Worm (Caenorhabditis elegans): Measurements from ENCODE around the gene F14F9.3.

Gene F14F9.3

DNA sequence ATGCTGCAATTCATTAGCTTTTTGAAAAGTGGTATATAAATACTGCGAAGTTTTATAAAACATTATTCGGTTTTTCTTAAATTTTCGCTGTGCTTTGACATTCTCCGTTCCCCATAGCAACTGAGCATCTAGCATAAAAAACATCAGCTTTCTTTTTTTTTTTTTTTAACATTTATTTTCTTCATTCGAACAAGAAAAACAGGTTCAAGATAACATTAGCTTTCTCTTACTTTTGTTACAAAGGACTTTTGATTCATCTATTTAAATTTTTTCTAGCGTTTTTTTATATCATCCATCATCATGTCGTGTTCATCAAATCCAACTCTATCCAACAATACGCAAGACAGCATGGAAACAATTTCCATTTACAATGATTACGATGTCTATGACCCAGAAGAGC, at the start of gene F14F9.3:
TSS of gene F14F9.3 (plus strand) at position 301 of the 400 bp plus-strand sequence.
- TF ChIP-seq ceh-13 (GFP tag; optimal IDR thresholded peaks at IDR 0.05): no peak
- TF ChIP-seq flt-1 (GFP tag; IDR thresholded peaks at IDR 0.05): no peak
- no peak for TF ChIP-seq tbx-11 (GFP tag; IDR thresholded peaks at IDR 0.05)
- TF ChIP-seq hmg-4 (GFP tag; optimal IDR thresholded peaks at IDR 0.05): no peak
- no peak for TF ChIP-seq ama-1 (optimal IDR thresholded peaks at IDR 0.05)
- no peak for TF ChIP-seq F13C5.2 (tag; optimal IDR thresholded peaks at IDR 0.05)
- no peak for TF ChIP-seq sea-1 (GFP tag; conservative IDR thresholded peaks at IDR 0.05)
- no peak for TF ChIP-seq ceh-36 (tag; optimal IDR thresholded peaks at IDR 0.05)

DNA sequence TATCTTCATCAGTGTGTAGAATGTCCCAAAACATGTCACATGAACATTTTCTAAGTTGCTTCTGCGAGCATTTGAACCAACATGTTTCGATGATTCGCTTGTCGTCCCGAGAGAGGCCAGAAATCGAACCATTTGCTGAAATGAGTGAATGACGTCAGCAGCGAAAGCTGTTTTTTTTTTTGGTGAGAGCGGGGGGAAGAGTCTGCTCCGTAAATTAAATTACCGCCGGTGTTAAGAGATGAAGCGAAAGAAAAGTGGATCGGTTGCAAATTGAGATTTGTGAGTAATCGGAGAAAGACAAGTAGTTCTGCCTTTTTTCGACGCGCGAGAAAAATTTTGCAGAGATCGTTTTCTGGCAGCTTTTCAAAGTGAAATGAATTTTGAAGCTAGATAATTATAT, 49.7 kb upstream of the F14F9.3 start:
- TF ChIP-seq hmbx-1 (tag; optimal IDR thresholded peaks at IDR 0.05) (no peak), hmg-4 (GFP tag; optimal IDR thresholded peaks at IDR 0.05) (no peak), scrt-1 (GFP tag; IDR thresholded peaks at IDR 0.05) (no peak), sea-1 (GFP tag; conservative IDR thresholded peaks at IDR 0.05) (no peak), ceh-13 (GFP tag; optimal IDR thresholded peaks at IDR 0.05) (no peak), aly-1 (tag; optimal IDR thresholded peaks at IDR 0.05) (no peak), tbx-11 (GFP tag; IDR thresholded peaks at IDR 0.05) (no peak), tbx-37 (GFP tag; conservative IDR thresholded peaks at IDR 0.05) (no peak), pes-1 (GFP tag; IDR thresholded peaks at IDR 0.05) (no peak), hnd-1 (tag; optimal IDR thresholded peaks at IDR 0.05) (no peak), flt-1 (GFP tag; IDR thresholded peaks at IDR 0.05) (no peak), tra-4 (tag; optimal IDR thresholded peaks at IDR 0.05) (no peak), F13C5.2 (tag; optimal IDR thresholded peaks at IDR 0.05) (no peak), B0310.2 (tag; optimal IDR thresholded peaks at IDR 0.05) (no peak), ceh-36 (tag; optimal IDR thresholded peaks at IDR 0.05) (no peak)

ce11 chrV:5089497-5090134, 48.4 kb upstream of the F14F9.3 start, which contains the start of gene glb-32:
glb-32 (minus strand) TSS chrV:5089547.
- no peak for TF ChIP-seq hnd-1 (tag; optimal IDR thresholded peaks at IDR 0.05)
- TF ChIP-seq ets-7 (tag; optimal IDR thresholded peaks at IDR 0.05): no peak
- TF ChIP-seq aly-1 (tag; optimal IDR thresholded peaks at IDR 0.05): no peak
- TF ChIP-seq scrt-1 (GFP tag; IDR thresholded peaks at IDR 0.05): no peak
- TF ChIP-seq ama-1 (optimal IDR thresholded peaks at IDR 0.05): no peak
- TF ChIP-seq tra-4 (tag; optimal IDR thresholded peaks at IDR 0.05): no peak
- TF ChIP-seq flt-1 (GFP tag; IDR thresholded peaks at IDR 0.05): no peak
- no peak for TF ChIP-seq sea-1 (GFP tag; conservative IDR thresholded peaks at IDR 0.05)
- no peak for TF ChIP-seq tbx-37 (GFP tag; conservative IDR thresholded peaks at IDR 0.05)
- no peak for TF ChIP-seq tbx-11 (GFP tag; IDR thresholded peaks at IDR 0.05)
- no peak for TF ChIP-seq B0310.2 (tag; optimal IDR thresholded peaks at IDR 0.05)
- TF ChIP-seq ceh-36 (tag; optimal IDR thresholded peaks at IDR 0.05): no peak
- TF ChIP-seq F13C5.2 (tag; optimal IDR thresholded peaks at IDR 0.05): no peak

DNA sequence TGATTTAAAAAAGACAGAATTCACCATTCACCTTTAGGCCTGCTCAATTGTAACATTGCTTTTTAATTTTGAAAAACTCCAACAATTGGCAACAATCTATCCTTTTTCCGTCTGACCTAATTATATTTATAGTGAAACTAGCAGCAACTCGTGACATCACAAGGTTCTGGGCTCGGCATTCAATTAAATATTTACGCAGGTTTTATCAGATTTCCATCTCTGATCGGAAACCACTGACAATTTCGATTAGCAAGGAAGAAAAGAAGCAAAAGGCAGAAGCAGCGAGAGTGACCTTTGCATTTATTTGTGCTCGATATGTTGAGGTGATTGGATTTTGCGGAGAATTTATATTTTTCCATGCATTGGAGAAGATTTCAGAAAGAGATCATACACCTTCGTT, 47.6 kb upstream of the F14F9.3 start:
- no peak for TF ChIP-seq tbx-37 (GFP tag; conservative IDR thresholded peaks at IDR 0.05)

ce11 chrV:5097035-5097434, 41.0 kb upstream of the F14F9.3 start, which contains the start of gene C04F5.2:
C04F5.2 (minus strand) TSS chrV:5097135.
- TF ChIP-seq hmg-4 (GFP tag; optimal IDR thresholded peaks at IDR 0.05) (no peak), scrt-1 (GFP tag; IDR thresholded peaks at IDR 0.05) (no peak), ets-7 (tag; optimal IDR thresholded peaks at IDR 0.05) (no peak), ceh-13 (GFP tag; optimal IDR thresholded peaks at IDR 0.05) (no peak), tra-4 (tag; optimal IDR thresholded peaks at IDR 0.05) (no peak), flt-1 (GFP tag; IDR thresholded peaks at IDR 0.05) (no peak), ceh-36 (tag; optimal IDR thresholded peaks at IDR 0.05) (no peak), aly-1 (tag; optimal IDR thresholded peaks at IDR 0.05) (no peak), tbx-37 (GFP tag; conservative IDR thresholded peaks at IDR 0.05) (no peak), B0310.2 (tag; optimal IDR thresholded peaks at IDR 0.05) (no peak), F13C5.2 (tag; optimal IDR thresholded peaks at IDR 0.05) (no peak), sea-1 (GFP tag; conservative IDR thresholded peaks at IDR 0.05) (no peak), hnd-1 (tag; optimal IDR thresholded peaks at IDR 0.05) (no peak), pes-1 (GFP tag; IDR thresholded peaks at IDR 0.05) (no peak), tbx-11 (GFP tag; IDR thresholded peaks at IDR 0.05) (no peak), ama-1 (optimal IDR thresholded peaks at IDR 0.05) (no peak), hmbx-1 (tag; optimal IDR thresholded peaks at IDR 0.05) (no peak)

DNA sequence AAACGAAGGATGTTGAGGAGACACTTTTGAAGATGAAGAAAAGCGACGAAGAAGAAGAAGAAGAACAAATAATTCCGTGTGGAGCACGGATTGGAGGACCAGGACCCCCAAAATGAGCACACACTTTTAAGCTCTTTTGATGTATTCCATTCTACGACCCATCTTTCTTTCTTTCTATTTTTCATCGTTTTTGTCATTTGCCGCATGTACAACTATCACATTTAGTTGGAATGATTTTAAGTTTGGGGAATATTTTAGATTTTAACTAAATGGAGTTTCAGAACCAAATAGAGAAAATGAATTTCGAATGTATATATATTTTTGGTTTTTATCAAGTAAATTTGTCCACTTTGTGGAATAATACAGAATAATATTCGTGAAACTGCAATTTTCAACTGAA, 39.1 kb upstream of the F14F9.3 start, which contains the start of gene unc-46:
TSS of gene unc-46 (minus strand) at position 101 of the 400 bp plus-strand sequence.
- TF ChIP-seq hmg-4 (GFP tag; optimal IDR thresholded peaks at IDR 0.05): no peak
- TF ChIP-seq aly-1 (tag; optimal IDR thresholded peaks at IDR 0.05): no peak
- TF ChIP-seq ceh-13 (GFP tag; optimal IDR thresholded peaks at IDR 0.05): no peak
- no peak for TF ChIP-seq hnd-1 (tag; optimal IDR thresholded peaks at IDR 0.05)
- no peak for TF ChIP-seq ama-1 (optimal IDR thresholded peaks at IDR 0.05)
- TF ChIP-seq tbx-11 (GFP tag; IDR thresholded peaks at IDR 0.05): no peak
- no peak for TF ChIP-seq B0310.2 (tag; optimal IDR thresholded peaks at IDR 0.05)
- TF ChIP-seq ets-7 (tag; optimal IDR thresholded peaks at IDR 0.05): no peak
- no peak for TF ChIP-seq ceh-36 (tag; optimal IDR thresholded peaks at IDR 0.05)
- TF ChIP-seq hmbx-1 (tag; optimal IDR thresholded peaks at IDR 0.05): no peak
- no peak for TF ChIP-seq tra-4 (tag; optimal IDR thresholded peaks at IDR 0.05)
- TF ChIP-seq flt-1 (GFP tag; IDR thresholded peaks at IDR 0.05): no peak
- TF ChIP-seq tbx-37 (GFP tag; conservative IDR thresholded peaks at IDR 0.05): no peak
- no peak for TF ChIP-seq pes-1 (GFP tag; IDR thresholded peaks at IDR 0.05)
- TF ChIP-seq scrt-1 (GFP tag; IDR thresholded peaks at IDR 0.05): no peak

DNA sequence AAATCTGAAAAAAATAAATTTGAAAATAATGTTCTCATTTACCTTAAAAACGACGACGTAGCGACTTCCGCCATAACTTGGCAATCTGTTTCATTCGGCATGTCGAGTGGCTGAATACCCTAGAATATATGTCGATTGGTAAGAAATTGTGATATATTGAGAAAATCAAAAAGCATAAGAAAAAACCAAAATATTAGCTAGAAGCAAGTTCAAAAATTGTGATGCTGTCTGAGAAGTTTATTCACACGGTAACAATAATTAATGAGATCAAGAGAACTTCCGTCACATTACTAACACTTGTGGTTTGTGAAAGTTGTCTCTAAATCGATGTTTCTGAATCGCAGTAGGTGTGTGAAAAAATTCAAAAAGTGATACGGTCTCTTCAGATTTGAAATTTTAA, 36.0 kb upstream of the F14F9.3 start, which contains the start of gene srab-1:
TSS of gene srab-1 (minus strand) at position 101 of the 400 bp plus-strand sequence.
- no peak for TF ChIP-seq ceh-36 (tag; optimal IDR thresholded peaks at IDR 0.05)
- no peak for TF ChIP-seq hnd-1 (tag; optimal IDR thresholded peaks at IDR 0.05)
- TF ChIP-seq scrt-1 (GFP tag; IDR thresholded peaks at IDR 0.05): no peak
- no peak for TF ChIP-seq ceh-13 (GFP tag; optimal IDR thresholded peaks at IDR 0.05)
- TF ChIP-seq hmg-4 (GFP tag; optimal IDR thresholded peaks at IDR 0.05): no peak
- no peak for TF ChIP-seq flt-1 (GFP tag; IDR thresholded peaks at IDR 0.05)
- TF ChIP-seq ets-7 (tag; optimal IDR thresholded peaks at IDR 0.05): no peak
- no peak for TF ChIP-seq tbx-11 (GFP tag; IDR thresholded peaks at IDR 0.05)
- TF ChIP-seq tbx-37 (GFP tag; conservative IDR thresholded peaks at IDR 0.05): no peak
- TF ChIP-seq aly-1 (tag; optimal IDR thresholded peaks at IDR 0.05): no peak
- TF ChIP-seq F13C5.2 (tag; optimal IDR thresholded peaks at IDR 0.05): no peak
- no peak for TF ChIP-seq ama-1 (optimal IDR thresholded peaks at IDR 0.05)
- TF ChIP-seq tra-4 (tag; optimal IDR thresholded peaks at IDR 0.05): no peak
- no peak for TF ChIP-seq sea-1 (GFP tag; conservative IDR thresholded peaks at IDR 0.05)
- TF ChIP-seq pes-1 (GFP tag; IDR thresholded peaks at IDR 0.05): no peak
- TF ChIP-seq B0310.2 (tag; optimal IDR thresholded peaks at IDR 0.05): no peak

Data from whole organism, early embryonic.